Fruit fly (Drosophila melanogaster) whole organism, embryonic: ENCODE data around the gene CG18213.

Experiments
- Adf1 ChIP-seq: fragments of 200-800 bp; sonication (Bioruptor generic); IDR thresholded peaks from 2 replicates; pipeline ENCODE4 v1.3.6; 2022; ENCODE audit warnings: missing biosample characterization, missing genetic modification characterization
- CG11398 ChIP-seq: fragments of 200-800 bp; sonication (Bioruptor generic); optimal IDR thresholded peaks from 2 replicates; lab custom pipeline; 2016; ENCODE audit warnings: missing biosample characterization, missing genetic modification characterization
- CG11695 ChIP-seq: fragments of 200-800 bp; sonication (Bioruptor generic); IDR thresholded peaks from 3 replicates; pipeline ENCODE4 v1.3.6; 2022; ENCODE audit warnings: missing biosample characterization, missing genetic modification characterization
- CG12104 ChIP-seq: fragments of 200-800 bp; sonication (Bioruptor generic); optimal IDR thresholded peaks from 3 replicates; lab custom pipeline; 2016; ENCODE audit warnings: missing biosample characterization, missing genetic modification characterization
- CG15601 ChIP-seq: fragments of 200-800 bp; sonication (Bioruptor generic); optimal IDR thresholded peaks from 3 replicates; lab custom pipeline; 2019; ENCODE audit warnings: missing biosample characterization, mild to moderate bottlenecking, missing genetic modification characterization, moderate library complexity
- CG16779 ChIP-seq: fragments of 200-800 bp; sonication (Bioruptor generic); IDR thresholded peaks from 2 replicates; pipeline ENCODE4 v1.3.6; 2022; ENCODE audit warnings: missing biosample characterization, missing genetic modification characterization
- CG18262 ChIP-seq: fragments of 200-800 bp; optimal IDR thresholded peaks from 3 replicates; lab custom pipeline; 2019; ENCODE audit warnings: missing biosample characterization, mild to moderate bottlenecking, missing genetic modification characterization, moderate library complexity
- CG1832 ChIP-seq: fragments of 200-800 bp; sonication (Bioruptor generic); optimal IDR thresholded peaks from 2 replicates; lab custom pipeline; 2017; ENCODE audit warnings: missing biosample characterization, mild to moderate bottlenecking, missing genetic modification characterization, inconsistent platforms
- CG18619 ChIP-seq: fragments of 200-800 bp; sonication (Bioruptor generic); optimal IDR thresholded peaks from 3 replicates; lab custom pipeline; 2017; ENCODE audit warnings: missing biosample characterization, mild to moderate bottlenecking, missing genetic modification characterization
- CG2120 ChIP-seq: fragments of 200-800 bp; sonication (Bioruptor generic); optimal IDR thresholded peaks from 3 replicates; lab custom pipeline; 2016; ENCODE audit warnings: missing biosample characterization, missing genetic modification characterization
- CG3281 ChIP-seq: fragments of 200-800 bp; sonication (Bioruptor generic); optimal IDR thresholded peaks from 3 replicates; lab custom pipeline; 2017; ENCODE audit warnings: missing biosample characterization, mild to moderate bottlenecking, missing genetic modification characterization
- CG4424 ChIP-seq: fragments of 200-800 bp; sonication (Bioruptor generic); optimal IDR thresholded peaks from 3 replicates; lab custom pipeline; 2016; ENCODE audit warnings: missing biosample characterization, missing genetic modification characterization
- CG4730 ChIP-seq: fragments of 200-800 bp; sonication (Bioruptor generic); IDR thresholded peaks from 2 replicates; pipeline ENCODE4 v1.3.6; 2022; ENCODE audit warnings: missing biosample characterization, missing genetic modification characterization
- CG5180 ChIP-seq: fragments of 200-800 bp; sonication (Bioruptor generic); optimal IDR thresholded peaks from 3 replicates; lab custom pipeline; 2017; ENCODE audit warnings: missing biosample characterization, missing genetic modification characterization, mild to moderate bottlenecking, moderate library complexity, missing genetic modification reagents
- CG6765 ChIP-seq: fragments of 200-800 bp; sonication (Bioruptor generic); optimal IDR thresholded peaks from 3 replicates; lab custom pipeline; 2017; ENCODE audit warnings: missing biosample characterization, mild to moderate bottlenecking, missing genetic modification characterization
- CG8290 ChIP-seq, 3 experiments: fragments of 200-800 bp; sonication (Bioruptor generic); optimal IDR thresholded peaks; 2 replicates each; lab custom pipeline; 2016 to 2019; ENCODE audit warnings: missing biosample characterization in 3 of 3, missing genetic modification characterization in 3 of 3, mild to moderate bottlenecking in 2 of 3, moderate library complexity in 1 of 3
- CG8924 ChIP-seq: fragments of 200-800 bp; optimal IDR thresholded peaks from 3 replicates; lab custom pipeline; 2019; ENCODE audit warnings: missing biosample characterization, mild to moderate bottlenecking, missing genetic modification characterization, moderate library complexity
- CG9609 ChIP-seq: fragments of 200-800 bp; sonication (Bioruptor generic); optimal IDR thresholded peaks from 3 replicates; lab custom pipeline; 2016; ENCODE audit warnings: missing biosample characterization, missing genetic modification characterization
- D19B ChIP-seq: fragments of 200-800 bp; sonication (Bioruptor generic); optimal IDR thresholded peaks from 2 replicates; lab custom pipeline; 2017; ENCODE audit warnings: missing biosample characterization, mild to moderate bottlenecking, missing genetic modification characterization
- Deaf1 ChIP-seq: fragments of 200-800 bp; optimal IDR thresholded peaks from 3 replicates; lab custom pipeline; 2019; ENCODE audit warnings: missing biosample characterization, mild to moderate bottlenecking, missing genetic modification characterization, moderate library complexity
- Dip2 ChIP-seq: fragments of 200-800 bp; sonication (Bioruptor generic); IDR thresholded peaks from 2 replicates; pipeline ENCODE4 v1.3.6; 2022; ENCODE audit warnings: missing biosample characterization, missing genetic modification characterization
- Fer1 ChIP-seq: fragments of 200-800 bp; sonication (Bioruptor generic); optimal IDR thresholded peaks from 2 replicates; lab custom pipeline; 2017; ENCODE audit warnings: missing biosample characterization, mild to moderate bottlenecking, missing genetic modification characterization
- Fer2 ChIP-seq: fragments of 200-800 bp; sonication (Bioruptor generic); optimal IDR thresholded peaks from 2 replicates; lab custom pipeline; 2018; ENCODE audit warnings: missing biosample characterization, mild to moderate bottlenecking, missing genetic modification characterization, moderate library complexity
- Fer3 ChIP-seq: fragments of 200-800 bp; sonication (Bioruptor generic); optimal IDR thresholded peaks from 2 replicates; lab custom pipeline; 2018; ENCODE audit warnings: missing biosample characterization, mild to moderate bottlenecking, missing genetic modification characterization, moderate library complexity
- Hr3 ChIP-seq: fragments of 200-800 bp; sonication (Bioruptor generic); optimal IDR thresholded peaks from 3 replicates; lab custom pipeline; 2016; ENCODE audit warnings: missing biosample characterization, missing genetic modification characterization
- MBD-R2 ChIP-seq: fragments of 200-800 bp; sonication (Bioruptor generic); IDR thresholded peaks from 2 replicates; pipeline ENCODE4 v1.3.6; 2022; ENCODE audit warnings: missing biosample characterization, missing genetic modification characterization
- MTF-1 ChIP-seq: fragments of 200-800 bp; sonication (Bioruptor generic); optimal IDR thresholded peaks from 2 replicates; lab custom pipeline; 2018; ENCODE audit warnings: missing biosample characterization, mild to moderate bottlenecking, missing genetic modification characterization, borderline replicate concordance
- Mad ChIP-seq: fragments of 200-800 bp; sonication (Bioruptor generic); optimal IDR thresholded peaks from 2 replicates; lab custom pipeline; 2016; ENCODE audit warnings: missing biosample characterization, missing genetic modification characterization
- Med ChIP-seq: fragments of 200-800 bp; sonication (Bioruptor generic); peaks from one replicate; lab custom pipeline; 2016; ENCODE audit warnings: missing biosample characterization, missing genetic modification characterization, mild to moderate bottlenecking, inconsistent platforms, moderate library complexity
- Trl ChIP-seq, 3 experiments: fragments of >200 bp in 2 of 3; fragments of 200-800 bp in 1 of 3; sonication (Bioruptor generic) in 1 of 3; optimal IDR thresholded peaks; 2 replicates in 1 of 3; 3 replicates in 2 of 3; lab custom pipeline; 2016 to 2017; ENCODE audit warnings: missing biosample characterization in 1 of 3, missing genetic modification characterization in 1 of 3
- ap ChIP-seq: fragments of 200-800 bp; sonication (Bioruptor generic); IDR thresholded peaks from 2 replicates; pipeline ENCODE4 v1.3.6; 2022; ENCODE audit warnings: missing biosample characterization, missing genetic modification characterization
- dmrt11E ChIP-seq: fragments of 200-800 bp; sonication (Bioruptor generic); optimal IDR thresholded peaks from 3 replicates; lab custom pipeline; 2018; ENCODE audit warnings: missing biosample characterization, mild to moderate bottlenecking, missing genetic modification characterization, moderate library complexity
- ems ChIP-seq: fragments of 200-800 bp; sonication (Bioruptor generic); optimal IDR thresholded peaks from 3 replicates; lab custom pipeline; 2016; ENCODE audit warnings: missing biosample characterization, missing genetic modification characterization
- eyg ChIP-seq: fragments of 200-800 bp; sonication (Bioruptor generic); optimal IDR thresholded peaks from 3 replicates; lab custom pipeline; 2016; ENCODE audit warnings: missing biosample characterization, missing genetic modification characterization
- fd102C ChIP-seq: fragments of 200-800 bp; sonication (Bioruptor generic); optimal IDR thresholded peaks from 2 replicates; lab custom pipeline; 2018; ENCODE audit warnings: missing biosample characterization, mild to moderate bottlenecking, missing genetic modification characterization, moderate library complexity
- gem ChIP-seq: fragments of 200-800 bp; sonication (Bioruptor generic); optimal IDR thresholded peaks from 2 replicates; lab custom pipeline; 2019; ENCODE audit warnings: missing biosample characterization, mild to moderate bottlenecking, missing genetic modification characterization, moderate library complexity
- jigr1 ChIP-seq: fragments of 200-800 bp; sonication (Bioruptor generic); IDR thresholded peaks from 3 replicates; pipeline ENCODE4 v1.3.6; 2022; ENCODE audit warnings: missing biosample characterization, missing genetic modification characterization
- jing ChIP-seq: fragments of 200-800 bp; sonication (Bioruptor generic); optimal IDR thresholded peaks from 2 replicates; lab custom pipeline; 2018; ENCODE audit warnings: missing biosample characterization, mild to moderate bottlenecking, missing genetic modification characterization
- nerfin-1 ChIP-seq: fragments of 200-800 bp; sonication (Bioruptor generic); optimal IDR thresholded peaks from 3 replicates; lab custom pipeline; 2019; ENCODE audit warnings: missing biosample characterization, mild to moderate bottlenecking, missing genetic modification characterization, moderate library complexity
- oc ChIP-seq: fragments of 200-800 bp; sonication (Bioruptor generic); optimal IDR thresholded peaks from 2 replicates; lab custom pipeline; 2018; ENCODE audit warnings: missing biosample characterization, mild to moderate bottlenecking, missing genetic modification characterization, moderate library complexity
- salm ChIP-seq: fragments of 200-800 bp; sonication (Bioruptor generic); optimal IDR thresholded peaks from 2 replicates; lab custom pipeline; 2018; ENCODE audit warnings: missing biosample characterization, mild to moderate bottlenecking, missing genetic modification characterization
- scrt ChIP-seq: fragments of 200-800 bp; sonication (Bioruptor generic); optimal IDR thresholded peaks from 2 replicates; lab custom pipeline; 2018; ENCODE audit warnings: missing biosample characterization, mild to moderate bottlenecking, missing genetic modification characterization, moderate library complexity
- unpg ChIP-seq: fragments of 200-800 bp; sonication (Bioruptor generic); optimal IDR thresholded peaks from 3 replicates; lab custom pipeline; 2018; ENCODE audit warnings: missing biosample characterization, mild to moderate bottlenecking, missing genetic modification characterization, moderate library complexity
- vvl ChIP-seq: fragments of 200-800 bp; sonication (Bioruptor generic); IDR thresholded peaks from 2 replicates; pipeline ENCODE4 v1.3.6; 2022; ENCODE audit warnings: missing biosample characterization, missing genetic modification characterization

The CG18213 gene

DNA sequence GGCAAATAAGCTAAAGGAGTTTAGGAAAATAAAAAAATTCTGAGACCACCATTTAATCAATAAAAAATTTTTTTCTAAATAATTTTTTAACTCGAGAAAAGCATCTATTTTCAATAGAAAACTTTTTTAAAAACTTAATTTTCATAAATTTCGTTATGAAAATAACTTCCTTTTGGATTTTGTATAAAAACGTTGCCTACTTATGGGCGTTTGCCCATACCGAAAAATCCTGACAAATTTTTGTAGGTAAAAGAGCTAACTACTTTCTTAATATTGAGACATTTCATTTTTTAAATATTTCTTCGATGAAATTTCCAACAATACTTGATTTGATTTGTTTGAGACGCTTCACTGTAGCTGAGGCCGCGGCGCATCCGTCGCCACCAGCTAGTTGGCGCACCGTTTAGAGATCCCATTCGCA, 20.3 kb upstream of the CG18213 start (continued):
- TF ChIP-seq CG8290 (GFP tag; optimal IDR thresholded peaks at IDR 0.05; lab: Kevin White, UChicago) (peak; percentile 52), CG8290 (tag; optimal IDR thresholded peaks at IDR 0.05; lab: Kevin White, UChicago) (peak in 1 of 2 experiments; percentile 87), Med (GFP tag; lab: Kevin White, UChicago) (peak; percentile 61), Adf1 (GFP tag; lab: Robert Waterston, UW) (no peak), eyg (no peak), CG16779 (GFP tag; lab: Robert Waterston, UW) (no peak), vvl (GFP tag; lab: Robert Waterston, UW) (no peak), CG8924 (peak; percentile 44), Fer3 (no peak), CG9609 (GFP tag; lab: Kevin White, UChicago) (peak; percentile 43), D19B (no peak), Hr3 (GFP tag; lab: Kevin White, UChicago) (peak; percentile 41), CG11695 (GFP tag; lab: Robert Waterston, UW) (no peak), MTF-1 (no peak), fd102C (no peak), CG12104 (GFP tag; lab: Kevin White, UChicago) (peak; percentile 56), salm (tag; lab: Kevin White, UChicago) (no peak), CG11398 (GFP tag; lab: Kevin White, UChicago) (peak; percentile 42), CG18262 (peak; percentile 79), Dip2 (GFP tag; lab: Robert Waterston, UW) (no peak), MBD-R2 (GFP tag; lab: Robert Waterston, UW) (no peak), CG15601 (tag; lab: Kevin White, UChicago) (peak; percentile 25), Fer1 (GFP tag; lab: Kevin White, UChicago) (no peak), CG5180 (peak; percentile 15), nerfin-1 (peak; percentile 30), oc (tag; lab: Kevin White, UChicago) (no peak), Fer2 (tag; lab: Kevin White, UChicago) (peak; percentile 14), CG6765 (GFP tag; lab: Kevin White, UChicago) (no peak), CG4730 (GFP tag; lab: Robert Waterston, UW) (no peak), CG18619 (peak; percentile 27), CG4424 (GFP tag; lab: Kevin White, UChicago) (peak; percentile 67), jigr1 (GFP tag; lab: Robert Waterston, UW) (no peak), scrt (GFP tag; lab: Kevin White, UChicago) (peak; percentile 3), dmrt11E (tag; lab: Kevin White, UChicago) (peak; percentile 36), ap (GFP tag; lab: Robert Waterston, UW) (no peak), CG3281 (peak; percentile 55), Mad (GFP tag; lab: Kevin White, UChicago) (no peak), ems (GFP tag; lab: Kevin White, UChicago) (peak; percentile 16), Deaf1 (no peak), Trl (optimal IDR thresholded peaks at IDR 0.05; lab: Kevin White, UChicago) (no peak), Trl (GFP tag; optimal IDR thresholded peaks at IDR 0.05; lab: Kevin White, UChicago) (no peak), unpg (GFP tag; lab: Kevin White, UChicago) (peak; percentile 12), CG1832 (GFP tag; lab: Kevin White, UChicago) (no peak), CG2120 (GFP tag; lab: Kevin White, UChicago) (peak; percentile 63), gem (tag; lab: Kevin White, UChicago) (peak; percentile 72), jing (GFP tag; lab: Kevin White, UChicago) (no peak)
